Fruit fly (Drosophila melanogaster): ENCODE measurements around the gene ex.

Gene ex

dm6 chr2L:490150-491095, 59.4 kb downstream of the ex start (continued):
- TF ChIP-seq CG17359 (tag; optimal IDR thresholded peaks at IDR 0.05) (peak; percentile 38), CG7271 (tag; optimal IDR thresholded peaks at IDR 0.05) (peak; percentile 45), Stat92E (GFP tag; optimal IDR thresholded peaks at IDR 0.05) (peak in 1 of 3 experiments; percentile 72), Spps (tag; optimal IDR thresholded peaks at IDR 0.05) (peak; percentile 18), NFAT (GFP tag; IDR thresholded peaks at IDR 0.05) (peak; percentile 88), hb (GFP tag; IDR thresholded peaks at IDR 0.05; ENCODE audit: partially characterized antibody) (peak; percentile 36; the same call in 1 of the 3 replicates), stwl (tag; optimal IDR thresholded peaks at IDR 0.05) (peak; percentile 57), Myb (GFP tag; optimal IDR thresholded peaks at IDR 0.05) (peak; percentile 68), CG30020 (tag; optimal IDR thresholded peaks at IDR 0.05) (peak; percentile 34), CG10654 (GFP tag; optimal IDR thresholded peaks at IDR 0.05) (peak; percentile 60), CG4730 (GFP tag; IDR thresholded peaks at IDR 0.05) (peak; percentile 42), Eip74EF (GFP tag; optimal IDR thresholded peaks at IDR 0.05) (peak in 1 of 2 experiments; percentile 63), twi (tag; optimal IDR thresholded peaks at IDR 0.05) (peak; percentile 43), esg (GFP tag; conservative IDR thresholded peaks at IDR 0.05) (0 out of 2 replicates have a peak, but pooled peaks have one; percentile 23), Oaz (GFP tag; IDR thresholded peaks at IDR 0.05) (no peak), CG10565 (GFP tag; optimal IDR thresholded peaks at IDR 0.05) (no peak), sqz (GFP tag; optimal IDR thresholded peaks at IDR 0.05) (peak; percentile 71), HLHmδ (GFP tag; optimal IDR thresholded peaks at IDR 0.05) (peak; percentile 45), Six4 (GFP tag; optimal IDR thresholded peaks at IDR 0.05) (peak; percentile 2), al (GFP tag; IDR thresholded peaks at IDR 0.05) (peak; percentile 36; the same call in 1 of the 2 replicates), Chrac-16 (GFP tag; optimal IDR thresholded peaks at IDR 0.05) (peak; percentile 86), ham (GFP tag; IDR thresholded peaks at IDR 0.05) (no peak; the same call in 1 of the 2 replicates), D19B (GFP tag; optimal IDR thresholded peaks at IDR 0.05) (peak; percentile 21), dmrt11E (tag; optimal IDR thresholded peaks at IDR 0.05) (peak; percentile 20), unc-4 (GFP tag; IDR thresholded peaks at IDR 0.05; ENCODE audit: partially characterized antibody) (peak; percentile 61), eve (GFP tag; optimal IDR thresholded peaks at IDR 0.05) (peak in 1 of 2 experiments; percentile 86), toy (GFP tag; IDR thresholded peaks at IDR 0.05) (0 out of 2 replicates have a peak, but pooled peaks have one; percentile 15), CG17186 (GFP tag; optimal IDR thresholded peaks at IDR 0.05) (no peak), kni (GFP tag; optimal IDR thresholded peaks at IDR 0.05) (peak; percentile 21), Rfx (GFP tag; IDR thresholded peaks at IDR 0.05) (peak; percentile 91), Jarid2 (GFP tag; optimal IDR thresholded peaks at IDR 0.05) (peak; percentile 96), CG30431 (GFP tag; optimal IDR thresholded peaks at IDR 0.05) (peak; percentile 49), HLH54F (GFP tag; optimal IDR thresholded peaks at IDR 0.05) (peak; percentile 82), usp (GFP tag; optimal IDR thresholded peaks at IDR 0.05) (no peak), CG11504 (tag; optimal IDR thresholded peaks at IDR 0.05) (peak; percentile 65), bsh (GFP tag; optimal IDR thresholded peaks at IDR 0.05) (peak; percentile 38 to 78), CG12942 (GFP tag; optimal IDR thresholded peaks at IDR 0.05) (peak; percentile 60), CrebB (tag; optimal IDR thresholded peaks at IDR 0.05) (peak; percentile 25), CG15269 (tag; optimal IDR thresholded peaks at IDR 0.05) (peak; percentile 53), CG15696 (tag; optimal IDR thresholded peaks at IDR 0.05) (peak; percentile 64), CG15601 (tag; optimal IDR thresholded peaks at IDR 0.05) (peak; percentile 36), fru (optimal IDR thresholded peaks at IDR 0.05) (no peak), p53 (GFP tag; optimal IDR thresholded peaks at IDR 0.05) (peak; percentile 85), pros (GFP tag; optimal IDR thresholded peaks at IDR 0.05) (peak; percentile 52), gsb (GFP tag; IDR thresholded peaks at IDR 0.05) (peak; percentile 51; the same call in 1 of the 2 replicates), so (GFP tag; IDR thresholded peaks at IDR 0.05) (peak; percentile 75; the same call in 2 of the 3 replicates), sens (GFP tag) (peak; percentile 86)
